Worm (Caenorhabditis elegans): Measurements from ENCODE around the gene T24H7.2.

Gene T24H7.2

ce11 chrII:6252707-6253106 is 5.6 kb downstream of the T24H7.2 start (continued):
- peak; percentile 23; the same call in 1 of the 2 replicates for TF ChIP-seq T26A8.4 (GFP tag; IDR thresholded peaks at IDR 0.05)
- TF ChIP-seq pha-4 (GFP tag; IDR thresholded peaks at IDR 0.05), result peak; percentile 19; the same call in 1 of the 2 replicates
- no peak for TF ChIP-seq pha-4 (tag; optimal IDR thresholded peaks at IDR 0.05)
- no peak for TF ChIP-seq skn-1 (tag; optimal IDR thresholded peaks at IDR 0.05)
- no peak for TF ChIP-seq F10B5.3 (tag; optimal IDR thresholded peaks at IDR 0.05)
- TF ChIP-seq mdt-29 (GFP tag; IDR thresholded peaks at IDR 0.05), result 0 out of 2 replicates have a peak, but pooled peaks have one; percentile 25
- peak in 1 of 2 experiments; percentile 78 for TF ChIP-seq unc-62 (GFP tag; optimal IDR thresholded peaks at IDR 0.05 in 1 of 2)
- no peak for TF ChIP-seq unc-62 (tag; optimal IDR thresholded peaks at IDR 0.05)
- no peak for TF ChIP-seq ceh-20 (GFP tag; IDR thresholded peaks at IDR 0.05)
- TF ChIP-seq zag-1 (tag; optimal IDR thresholded peaks at IDR 0.05), result no peak
- TF ChIP-seq D1046.2 (GFP tag; IDR thresholded peaks at IDR 0.05), result no peak
- no peak for TF ChIP-seq F44E2.7 (GFP tag; IDR thresholded peaks at IDR 0.05)
- peak; percentile 59 for TF ChIP-seq F49E8.2 (tag; optimal IDR thresholded peaks at IDR 0.05; ENCODE audit: borderline replicate concordance)
- no peak for TF ChIP-seq Y105C5A.15 (GFP tag; IDR thresholded peaks at IDR 0.05)
- TF ChIP-seq mes-2 (tag; optimal IDR thresholded peaks at IDR 0.05; ENCODE audit: poor library complexity, severe bottlenecking), result no peak
- no peak for TF ChIP-seq T20F7.1 (GFP tag; optimal IDR thresholded peaks at IDR 0.05)

ce11 chrII:6256024-6256423 is 8.9 kb downstream of the T24H7.2 start, which contains the start of gene F13H8.5:
Gene F13H8.5, minus strand, starts transcription at chrII:6256124.
- TF ChIP-seq nhr-6 (tag; optimal IDR thresholded peaks at IDR 0.05) (no peak), dmd-6 (GFP tag; IDR thresholded peaks at IDR 0.05) (no peak), ztf-11 (tag; optimal IDR thresholded peaks at IDR 0.05) (no peak), aha-1 (tag) (no peak), lin-39 (tag; optimal IDR thresholded peaks at IDR 0.05) (no peak), php-3 (GFP tag; IDR thresholded peaks at IDR 0.05) (no peak), F10B5.3 (tag; optimal IDR thresholded peaks at IDR 0.05) (no peak), fos-1 (tag; optimal IDR thresholded peaks at IDR 0.05) (no peak), snpc-4 (tag; optimal IDR thresholded peaks at IDR 0.05) (no peak), ceh-62 (tag; optimal IDR thresholded peaks at IDR 0.05) (no peak), T26A8.4 (GFP tag; IDR thresholded peaks at IDR 0.05) (no peak), jun-1 (tag; optimal IDR thresholded peaks at IDR 0.05) (no peak)

- TF ChIP-seq nhr-25 (tag; optimal IDR thresholded peaks at IDR 0.05; ENCODE audit: borderline replicate concordance, insufficient read depth) (no peak), nhr-28 (tag; optimal IDR thresholded peaks at IDR 0.05) (peak; percentile 97), ZK546.5 (tag; optimal IDR thresholded peaks at IDR 0.05) (no peak)
Observed at ce11 chrII:6257220-6257877, 10.2 kb downstream of the T24H7.2 start.

ce11 chrII:6259867-6260266 is 12.8 kb downstream of the T24H7.2 start, which contains the start of gene F13H8.11:
Gene F13H8.11, minus strand, starts transcription at chrII:6260021.
- TF ChIP-seq daf-16 (GFP tag; optimal IDR thresholded peaks at IDR 0.05) (no peak), daf-16 (tag; optimal IDR thresholded peaks at IDR 0.05) (peak; percentile 90), madf-9 (GFP tag; conservative IDR thresholded peaks at IDR 0.05) (no peak), pqm-1 (tag; optimal IDR thresholded peaks at IDR 0.05) (peak; percentile 76), nhr-77 (tag; optimal IDR thresholded peaks at IDR 0.05) (peak; percentile 9), nhr-28 (tag; optimal IDR thresholded peaks at IDR 0.05) (peak; percentile 92), pha-4 (GFP tag; IDR thresholded peaks at IDR 0.05) (no peak), pha-4 (tag; optimal IDR thresholded peaks at IDR 0.05) (no peak), saeg-2 (GFP tag; IDR thresholded peaks at IDR 0.05) (no peak), set-16 (GFP tag; IDR thresholded peaks at IDR 0.05) (no peak), lsy-2 (tag; optimal IDR thresholded peaks at IDR 0.05) (no peak)
